Fruit fly (Drosophila melanogaster) whole organism, wandering third instar larva: ENCODE data around the gene CG33722.

Experiments used
- Abd-B ChIP-seq: fragments of >200 bp; optimal IDR thresholded peaks from 2 replicates; lab custom pipeline; 2017; ENCODE audit warnings: missing biosample characterization, missing genetic modification characterization
- CG32264 ChIP-seq: fragments of 200-800 bp; sonication (Bioruptor generic); optimal IDR thresholded peaks from 2 replicates; lab custom pipeline; 2016; ENCODE audit warnings: missing biosample characterization, missing genetic modification characterization
- Dfd ChIP-seq: fragments of >200 bp; optimal IDR thresholded peaks from 2 replicates; lab custom pipeline; 2017; ENCODE audit warnings: missing biosample characterization, missing genetic modification characterization
- Dif ChIP-seq: fragments of 200-275, 200-300 bp; sonication (Bioruptor generic); optimal IDR thresholded peaks from 2 replicates; lab custom pipeline; 2018; ENCODE audit warnings: missing biosample characterization, missing genetic modification characterization; ENCODE audit not compliant: partially characterized antibody
- GATAd ChIP-seq: sonication (Bioruptor generic); optimal IDR thresholded peaks from 2 replicates; lab custom pipeline; 2016; ENCODE audit warnings: missing biosample characterization, missing genetic modification characterization
- HLH106 ChIP-seq: fragments of 200-800 bp; optimal IDR thresholded peaks from 3 replicates; lab custom pipeline; 2019; ENCODE audit warnings: missing biosample characterization, mild to moderate bottlenecking, missing genetic modification characterization, moderate library complexity
- Hnf4 ChIP-seq: fragments of 200-800 bp; sonication (Bioruptor generic); optimal IDR thresholded peaks from 2 replicates; lab custom pipeline; 2016; ENCODE audit warnings: missing biosample characterization, mild to moderate bottlenecking, missing genetic modification characterization
- Hr78 ChIP-seq: fragments of >200 bp; optimal IDR thresholded peaks from 2 replicates; lab custom pipeline; 2017; ENCODE audit warnings: missing biosample characterization, missing genetic modification characterization
- Jra ChIP-seq: sonication (Bioruptor generic); optimal IDR thresholded peaks from 2 replicates; lab custom pipeline; 2016; ENCODE audit warnings: missing biosample characterization, missing genetic modification characterization
- Mio ChIP-seq: sonication (Bioruptor generic); optimal IDR thresholded peaks from 2 replicates; lab custom pipeline; 2016; ENCODE audit warnings: missing biosample characterization, missing genetic modification characterization
- Myc ChIP-seq: fragments of >200 bp; optimal IDR thresholded peaks from 2 replicates; lab custom pipeline; 2017
- N ChIP-seq: fragments of >200 bp; optimal IDR thresholded peaks from 2 replicates; lab custom pipeline; 2018; ENCODE audit warnings: missing biosample characterization, missing external identifiers, missing genetic modification characterization
- OdsH ChIP-seq: fragments of 200-800 bp; sonication (Bioruptor generic); optimal IDR thresholded peaks from 2 replicates; lab custom pipeline; 2016; ENCODE audit warnings: missing biosample characterization, mild to moderate bottlenecking, missing genetic modification characterization
- Sp1 ChIP-seq: fragments of 200-800 bp; sonication (Bioruptor generic); optimal IDR thresholded peaks from 3 replicates; lab custom pipeline; 2019; ENCODE audit warnings: missing biosample characterization, mild to moderate bottlenecking, missing genetic modification characterization, moderate library complexity
- Vsx2 ChIP-seq: fragments of 200-300, 225-300 bp; sonication (Bioruptor generic); optimal IDR thresholded peaks from 2 replicates; lab custom pipeline; 2018; ENCODE audit warnings: missing biosample characterization, missing genetic modification characterization; ENCODE audit not compliant: partially characterized antibody
- br ChIP-seq: fragments of 200-800 bp; sonication (Bioruptor generic); optimal IDR thresholded peaks from 2 replicates; lab custom pipeline; 2016; ENCODE audit warnings: missing biosample characterization, missing genetic modification characterization
- brk ChIP-seq: fragments of 200-800 bp; sonication (Bioruptor generic); optimal IDR thresholded peaks from 2 replicates; lab custom pipeline; 2016; ENCODE audit warnings: missing biosample characterization, mild to moderate bottlenecking, missing genetic modification characterization
- dl ChIP-seq, 2 experiments: fragments of 175-275, 200-275 bp in 1 of 2; fragments of 200-275 bp in 1 of 2; sonication (Bioruptor generic); optimal IDR thresholded peaks; lab custom pipeline; 2018; ENCODE audit warnings: mild to moderate bottlenecking in 2 of 2, missing biosample characterization in 2 of 2, missing genetic modification characterization in 2 of 2, moderate library complexity in 2 of 2; ENCODE audit not compliant: partially characterized antibody in 2 of 2, insufficient read depth in 1 of 2
- dmrt93B ChIP-seq: fragments of 200-800 bp; sonication (Bioruptor generic); optimal IDR thresholded peaks from 2 replicates; lab custom pipeline; 2018; ENCODE audit warnings: missing biosample characterization, mild to moderate bottlenecking, missing genetic modification characterization
- dsf ChIP-seq: sonication (Bioruptor generic); optimal IDR thresholded peaks from 2 replicates; lab custom pipeline; 2016; ENCODE audit warnings: missing biosample characterization, missing genetic modification characterization, borderline replicate concordance
- ey ChIP-seq: fragments of 200-800 bp; sonication (Bioruptor generic); optimal IDR thresholded peaks from 2 replicates; lab custom pipeline; 2016; ENCODE audit warnings: missing biosample characterization, missing genetic modification characterization
- foxo ChIP-seq, 2 experiments: fragments of 200-800 bp; sonication (Bioruptor generic); optimal IDR thresholded peaks; 2 replicates in 1 of 2; 3 replicates in 1 of 2; lab custom pipeline; 2016 to 2017; ENCODE audit warnings: missing biosample characterization in 2 of 2, missing genetic modification characterization in 2 of 2
- fru ChIP-seq: fragments of 200-800 bp; sonication (Bioruptor generic); optimal IDR thresholded peaks from 3 replicates; lab custom pipeline; 2016; ENCODE audit warnings: missing biosample characterization, mild to moderate bottlenecking, missing genetic modification characterization
- h ChIP-seq: fragments of 200-800 bp; sonication (Bioruptor generic); optimal IDR thresholded peaks from 3 replicates; lab custom pipeline; 2016; ENCODE audit warnings: missing biosample characterization, mild to moderate bottlenecking, missing genetic modification characterization
- jim ChIP-seq: fragments of 175-275, 200-325 bp; sonication (Bioruptor generic); optimal IDR thresholded peaks from 2 replicates; lab custom pipeline; 2016; ENCODE audit warnings: missing biosample characterization, mild to moderate bottlenecking, missing genetic modification characterization
- psq ChIP-seq: fragments of 200-800 bp; sonication (Bioruptor generic); optimal IDR thresholded peaks from 3 replicates; lab custom pipeline; 2017; ENCODE audit warnings: missing biosample characterization, mild to moderate bottlenecking, missing genetic modification characterization, moderate library complexity
- rgr ChIP-seq: fragments of 200-800 bp; sonication (Bioruptor generic); optimal IDR thresholded peaks from 3 replicates; lab custom pipeline; 2016; ENCODE audit warnings: missing biosample characterization, mild to moderate bottlenecking, missing genetic modification characterization
- sage ChIP-seq: fragments of 200-800 bp; sonication (Bioruptor generic); optimal IDR thresholded peaks from 2 replicates; lab custom pipeline; 2016; ENCODE audit warnings: missing biosample characterization, mild to moderate bottlenecking, missing genetic modification characterization
- tai ChIP-seq: sonication (Bioruptor generic); optimal IDR thresholded peaks from 2 replicates; lab custom pipeline; 2016; ENCODE audit warnings: missing biosample characterization, missing genetic modification characterization
- usp ChIP-seq: fragments of >200 bp; optimal IDR thresholded peaks from 2 replicates; lab custom pipeline; 2017; ENCODE audit warnings: missing biosample characterization, missing genetic modification characterization
- woc ChIP-seq: sonication (Bioruptor generic); optimal IDR thresholded peaks from 2 replicates; lab custom pipeline; 2016; ENCODE audit warnings: missing biosample characterization, mild to moderate bottlenecking, missing genetic modification characterization

CG33722 gene

DNA sequence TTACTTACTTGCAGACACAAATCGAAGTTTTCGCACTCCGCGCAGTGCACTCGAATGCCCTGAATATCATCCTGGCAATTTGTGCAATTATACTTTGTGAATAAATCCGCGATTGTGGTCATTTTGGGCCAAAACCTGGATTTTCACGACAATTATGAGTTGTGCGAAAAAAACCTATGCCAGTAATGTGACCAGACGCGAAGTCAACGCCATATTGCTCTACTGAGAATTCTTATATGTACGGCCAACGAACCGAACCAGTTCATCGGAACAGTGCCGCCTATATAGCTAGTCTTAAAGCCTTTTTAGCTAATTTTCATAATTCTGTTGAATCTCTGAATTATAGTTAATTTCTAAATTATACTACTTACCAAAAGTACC, 3.6 kb upstream of the CG33722 start, which contains the start of gene Ada2b:
Gene Ada2b, minus strand, starts transcription at position 214 of the 381 bp plus-strand sequence.
- TF ChIP-seq woc (GFP tag; lab: Kevin White, UChicago) (peak; percentile 51), Myc (lab: Kevin White, UChicago) (peak; percentile 83), CG32264 (no peak), br (GFP tag; lab: Kevin White, UChicago) (no peak), fru (GFP tag; lab: Kevin White, UChicago) (peak; percentile 70), Jra (GFP tag; lab: Kevin White, UChicago) (no peak), brk (GFP tag; lab: Kevin White, UChicago) (no peak)

DNA sequence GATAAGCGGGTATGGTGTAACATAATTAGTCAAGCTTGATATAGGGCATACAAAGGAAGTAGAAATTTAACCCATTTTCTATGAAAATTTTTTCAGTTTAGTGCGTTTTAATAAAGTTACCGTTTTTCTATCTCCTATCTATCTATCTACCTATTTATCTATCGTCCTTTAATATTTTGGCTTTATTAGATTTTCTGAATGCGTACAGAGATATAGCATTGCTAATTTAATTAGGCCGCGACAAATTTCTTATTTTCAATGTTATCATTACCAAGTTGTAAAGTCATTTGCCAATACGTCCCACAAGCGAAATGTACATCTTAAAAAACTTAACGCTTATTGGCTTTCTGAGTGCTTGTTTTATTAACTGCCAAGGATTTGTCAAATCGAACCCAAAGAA, 4.3 kb downstream of the CG33722 start, which contains the start of gene CG15864:
Gene CG15864, plus strand, starts transcription at position 301 of the 400 bp plus-strand sequence.
- TF ChIP-seq dmrt93B (GFP tag; lab: Kevin White, UChicago), result no peak
- no peak for TF ChIP-seq Mio
- no peak for TF ChIP-seq rgr (GFP tag; lab: Kevin White, UChicago)
- no peak for TF ChIP-seq Dfd
- TF ChIP-seq sage (GFP tag; lab: Kevin White, UChicago), result no peak
- TF ChIP-seq Hnf4 (GFP tag; lab: Kevin White, UChicago), result no peak
- no peak for TF ChIP-seq foxo (GFP tag; optimal IDR thresholded peaks at IDR 0.05; lab: Kevin White, UChicago)
- no peak for TF ChIP-seq Abd-B (GFP tag; lab: Kevin White, UChicago)
- no peak for TF ChIP-seq h (GFP tag; lab: Kevin White, UChicago)
- TF ChIP-seq dl (GFP tag; optimal IDR thresholded peaks at IDR 0.05; lab: Kevin White, UChicago; ENCODE audit: insufficient read depth in 1 of 2, partially characterized antibody in 2 of 2), result no peak
- no peak for TF ChIP-seq OdsH (GFP tag; lab: Kevin White, UChicago)
- no peak for TF ChIP-seq dsf
- no peak for TF ChIP-seq HLH106 (tag; lab: Kevin White, UChicago)

DNA sequence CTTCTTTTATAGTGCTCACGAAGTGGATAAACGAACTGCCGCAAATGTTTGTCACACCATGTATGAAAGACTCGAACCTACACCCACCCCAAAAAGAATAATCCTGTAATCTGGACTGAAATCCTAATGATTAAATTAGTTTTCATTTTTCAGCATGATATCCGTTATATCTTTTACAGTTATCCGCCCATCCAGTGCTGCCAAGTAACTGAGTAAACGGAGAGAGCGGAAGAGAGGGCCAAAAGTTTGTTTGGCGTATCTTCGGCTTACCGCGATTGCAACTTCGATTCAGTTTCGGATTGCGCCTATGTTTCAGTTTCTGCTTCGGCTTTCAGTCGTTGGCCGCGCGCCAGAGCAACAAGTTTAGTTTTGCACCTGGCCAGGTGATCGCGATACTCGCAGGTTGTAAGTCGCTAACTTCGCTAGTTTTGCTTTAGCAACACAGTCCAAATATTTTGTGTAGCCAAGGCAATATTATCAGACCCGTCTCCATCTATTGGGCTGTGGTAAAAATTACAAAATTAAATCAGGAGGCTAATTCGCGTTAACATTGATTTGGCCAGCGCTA, 6.4 kb downstream of the CG33722 start, which contains the start of gene mtg:
Gene mtg, plus strand, starts transcription at position 332 of the 568 bp plus-strand sequence.
- TF ChIP-seq ey (GFP tag; lab: Kevin White, UChicago), result no peak
- TF ChIP-seq Jra (GFP tag; lab: Kevin White, UChicago), result no peak
- no peak for TF ChIP-seq Dfd
- TF ChIP-seq GATAd (GFP tag; lab: Kevin White, UChicago), result no peak
- no peak for TF ChIP-seq CG32264
- no peak for TF ChIP-seq HLH106 (tag; lab: Kevin White, UChicago)
- TF ChIP-seq dmrt93B (GFP tag; lab: Kevin White, UChicago), result no peak
- no peak for TF ChIP-seq tai (GFP tag; lab: Kevin White, UChicago)
- no peak for TF ChIP-seq h (GFP tag; lab: Kevin White, UChicago)
- no peak for TF ChIP-seq dl (GFP tag; optimal IDR thresholded peaks at IDR 0.05; lab: Kevin White, UChicago; ENCODE audit: insufficient read depth in 1 of 2, partially characterized antibody in 2 of 2)
- no peak for TF ChIP-seq N (GFP tag; lab: Kevin White, UChicago)
- TF ChIP-seq Sp1 (GFP tag; lab: Kevin White, UChicago), result no peak
- no peak for TF ChIP-seq woc (GFP tag; lab: Kevin White, UChicago)
- no peak for TF ChIP-seq Dif (GFP tag; lab: Kevin White, UChicago)

DNA sequence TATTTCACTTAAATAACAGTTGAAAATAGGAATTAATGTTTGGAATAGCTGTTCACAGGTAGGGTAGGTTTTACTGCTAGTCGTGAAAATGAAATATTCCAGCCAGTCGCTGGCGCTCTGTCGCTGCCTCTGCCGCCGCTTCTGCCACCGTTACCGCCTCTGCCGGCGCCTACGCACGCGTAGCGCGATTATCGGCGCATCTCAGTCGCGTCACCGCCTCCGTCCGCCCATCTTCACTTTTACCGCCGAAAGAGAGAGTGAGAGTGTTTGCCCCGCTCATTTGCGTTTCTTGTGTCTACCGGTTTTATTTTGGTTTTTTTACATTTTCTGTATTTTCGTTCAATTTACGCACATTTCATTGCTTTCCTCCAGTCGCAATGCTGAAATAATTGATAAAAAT, 7.7 kb downstream of the CG33722 start:
- TF ChIP-seq woc (GFP tag; lab: Kevin White, UChicago) (no peak), dsf (no peak), Dfd (no peak), Vsx2 (no peak), Hr78 (GFP tag; lab: Kevin White, UChicago) (no peak), psq (GFP tag; lab: Kevin White, UChicago) (no peak), Sp1 (GFP tag; lab: Kevin White, UChicago) (no peak), N (GFP tag; lab: Kevin White, UChicago) (no peak), usp (GFP tag; lab: Kevin White, UChicago) (no peak), br (GFP tag; lab: Kevin White, UChicago) (no peak), GATAd (GFP tag; lab: Kevin White, UChicago) (no peak), jim (GFP tag; lab: Kevin White, UChicago) (no peak), fru (GFP tag; lab: Kevin White, UChicago) (no peak), h (GFP tag; lab: Kevin White, UChicago) (no peak), ey (GFP tag; lab: Kevin White, UChicago) (no peak), foxo (GFP tag; optimal IDR thresholded peaks at IDR 0.05; lab: Kevin White, UChicago) (no peak), Dif (GFP tag; lab: Kevin White, UChicago) (no peak), dmrt93B (GFP tag; lab: Kevin White, UChicago) (no peak)
